Fruit fly (Drosophila melanogaster) whole organism, embryonic: Measurements from ENCODE around the gene Qsox2.
A peak's percentile ranks its signal among the peaks of the same experiment; 100 is the strongest.

ENCODE experiments used
- Asciz ChIP-seq: fragments of 200-800 bp; sonication (Bioruptor generic); optimal IDR thresholded peaks from 2 replicates; lab custom pipeline; 2017; ENCODE audit warnings: missing biosample characterization, mild to moderate bottlenecking, missing genetic modification characterization, missing genetic modification reagents
- Awh ChIP-seq: fragments of 200-800 bp; sonication (Bioruptor generic); IDR thresholded peaks from 2 replicates; pipeline ENCODE4, ENCODE4 v1.3.6; 2022; ENCODE audit warnings: missing biosample characterization, missing genetic modification characterization
- B-H1 ChIP-seq: fragments of 200-800 bp; sonication (Bioruptor generic); IDR thresholded peaks from 3 replicates; pipeline ENCODE4 v1.3.6; 2022; ENCODE audit warnings: missing biosample characterization, missing genetic modification characterization
- Bgb ChIP-seq: fragments of 200-800 bp; sonication (Bioruptor generic); IDR thresholded peaks from 2 replicates; pipeline ENCODE4 v1.3.6; 2022; ENCODE audit warnings: missing biosample characterization, missing genetic modification characterization; ENCODE audit not compliant: partially characterized antibody
- CG10565 ChIP-seq: fragments of 200-800 bp; sonication (Bioruptor generic); optimal IDR thresholded peaks from 3 replicates; lab custom pipeline; 2016; ENCODE audit warnings: missing biosample characterization, mild to moderate bottlenecking, missing genetic modification characterization
- CG11696 ChIP-seq: fragments of 200-800 bp; sonication (Bioruptor generic); IDR thresholded peaks from 2 replicates; pipeline ENCODE4 v1.3.6; 2022; ENCODE audit warnings: missing biosample characterization, missing genetic modification characterization
- CG14667 ChIP-seq: fragments of 200-800 bp; sonication (Bioruptor generic); IDR thresholded peaks from 2 replicates; pipeline ENCODE4 v1.3.6; 2022; ENCODE audit warnings: missing biosample characterization, missing genetic modification characterization
- CG15269 ChIP-seq: fragments of 200-800 bp; sonication (Bioruptor generic); optimal IDR thresholded peaks from 2 replicates; lab custom pipeline; 2018; ENCODE audit warnings: missing biosample characterization, mild to moderate bottlenecking, missing genetic modification characterization, moderate library complexity
- CG15479 ChIP-seq: fragments of 200-800 bp; sonication (Bioruptor generic); optimal IDR thresholded peaks from 3 replicates; lab custom pipeline; 2019; ENCODE audit warnings: missing biosample characterization, mild to moderate bottlenecking, missing genetic modification characterization, moderate library complexity
- CG16815 ChIP-seq: fragments of 200-800 bp; sonication (Bioruptor generic); optimal IDR thresholded peaks from 3 replicates; lab custom pipeline; 2017; ENCODE audit warnings: missing biosample characterization, mild to moderate bottlenecking, missing genetic modification characterization
- CG17361 ChIP-seq: fragments of 200-800 bp; sonication (Bioruptor generic); IDR thresholded peaks from 3 replicates; pipeline ENCODE4 v1.3.6; 2022; ENCODE audit warnings: missing biosample characterization, missing genetic modification characterization
- CG17802 ChIP-seq: fragments of 200-800 bp; sonication (Bioruptor generic); optimal IDR thresholded peaks from 2 replicates; lab custom pipeline; 2018; ENCODE audit warnings: missing biosample characterization, mild to moderate bottlenecking, missing genetic modification characterization, moderate library complexity
- CG1792 ChIP-seq: fragments of 200-800 bp; sonication (Bioruptor generic); optimal IDR thresholded peaks from 2 replicates; lab custom pipeline; 2016; ENCODE audit warnings: missing biosample characterization, missing genetic modification characterization
- CG2889 ChIP-seq: fragments of 200-800 bp; sonication (Bioruptor generic); IDR thresholded peaks from 3 replicates; pipeline ENCODE4 v1.3.6; 2022; ENCODE audit warnings: missing biosample characterization, missing genetic modification characterization
- CG33213 ChIP-seq: fragments of 200-800 bp; sonication (Bioruptor generic); optimal IDR thresholded peaks from 3 replicates; lab custom pipeline; 2016; ENCODE audit warnings: missing biosample characterization, missing genetic modification characterization
- CG3407 ChIP-seq: fragments of 200-800 bp; sonication (Bioruptor generic); optimal IDR thresholded peaks from 2 replicates; lab custom pipeline; 2018; ENCODE audit warnings: missing biosample characterization, mild to moderate bottlenecking, missing genetic modification characterization
- CG3726 ChIP-seq: fragments of 200-800 bp; sonication (Bioruptor generic); IDR thresholded peaks from 3 replicates; pipeline ENCODE4, ENCODE4 v1.3.6; 2022; ENCODE audit warnings: missing biosample characterization, missing genetic modification characterization
- CG43689 ChIP-seq: fragments of 200-800 bp; sonication (Bioruptor generic); IDR thresholded peaks from 2 replicates; pipeline ENCODE4 v1.3.6; 2022; ENCODE audit warnings: missing biosample characterization, missing genetic modification characterization
- CG6175 ChIP-seq: fragments of 200-800 bp; sonication (Bioruptor generic); IDR thresholded peaks from 3 replicates; pipeline ENCODE4 v1.3.6; 2022; ENCODE audit warnings: missing biosample characterization, missing genetic modification characterization
- CG6254 ChIP-seq: fragments of 200-800 bp; sonication (Bioruptor generic); optimal IDR thresholded peaks from 3 replicates; lab custom pipeline; 2017; ENCODE audit warnings: mild to moderate bottlenecking, missing biosample characterization, missing genetic modification reagents, missing genetic modification characterization
- CG7839 ChIP-seq: fragments of 200-800 bp; sonication (Bioruptor generic); optimal IDR thresholded peaks from 3 replicates; lab custom pipeline; 2018; ENCODE audit warnings: missing biosample characterization, mild to moderate bottlenecking, missing genetic modification characterization, moderate library complexity
- E2f1 ChIP-seq: fragments of 200-800 bp; sonication (Bioruptor generic); IDR thresholded peaks from 2 replicates; pipeline ENCODE4 v1.3.6; 2022; ENCODE audit warnings: missing biosample characterization, missing genetic modification characterization
- Gsc ChIP-seq: fragments of 200-800 bp; sonication (Bioruptor generic); IDR thresholded peaks from 2 replicates; pipeline ENCODE4 v1.3.6; 2022; ENCODE audit warnings: missing biosample characterization, missing genetic modification characterization
- Gug ChIP-seq: fragments of 200-800 bp; sonication (Bioruptor generic); IDR thresholded peaks from 4 replicates; pipeline ENCODE4 v1.3.6; 2022; ENCODE audit warnings: missing biosample characterization, missing genetic modification characterization
- Hey ChIP-seq: fragments of 200-800 bp; sonication (Bioruptor generic); optimal IDR thresholded peaks from 3 replicates; lab custom pipeline; 2018; ENCODE audit warnings: missing biosample characterization, mild to moderate bottlenecking, missing genetic modification characterization
- Kr ChIP-seq: fragments of 200-800 bp; sonication (Bioruptor generic); optimal IDR thresholded peaks from 2 replicates; lab custom pipeline; 2017; ENCODE audit warnings: missing biosample characterization, mild to moderate bottlenecking, missing genetic modification characterization
- Lhr ChIP-seq: fragments of 200-800 bp; sonication (Bioruptor generic); optimal IDR thresholded peaks from 3 replicates; lab custom pipeline; 2017; ENCODE audit warnings: mild to moderate bottlenecking, missing biosample characterization, missing genetic modification reagents, missing genetic modification characterization
- NC2α ChIP-seq: fragments of 200-800 bp; sonication (Bioruptor generic); optimal IDR thresholded peaks from 2 replicates; lab custom pipeline; 2016; ENCODE audit warnings: missing biosample characterization, missing genetic modification characterization
- Opbp ChIP-seq: fragments of 200-800 bp; sonication (Bioruptor generic); IDR thresholded peaks from 3 replicates; pipeline ENCODE4 v1.3.6; 2022; ENCODE audit warnings: missing biosample characterization, missing genetic modification characterization; ENCODE audit not compliant: partially characterized antibody
- TFAM ChIP-seq: fragments of 200-800 bp; sonication (Bioruptor generic); optimal IDR thresholded peaks from 2 replicates; lab custom pipeline; 2017; ENCODE audit warnings: missing biosample characterization, missing genetic modification characterization, inconsistent platforms
- aop ChIP-seq: fragments of 200-800 bp; sonication (Bioruptor generic); IDR thresholded peaks from 2 replicates; pipeline ENCODE4 v1.3.6; 2022; ENCODE audit warnings: missing biosample characterization, missing genetic modification characterization
- az2 ChIP-seq: fragments of 200-800 bp; sonication (Bioruptor generic); optimal IDR thresholded peaks from 3 replicates; lab custom pipeline; 2016; ENCODE audit warnings: missing biosample characterization, missing genetic modification characterization
- bbx ChIP-seq: fragments of 200-800 bp; sonication (Bioruptor generic); IDR thresholded peaks from 2 replicates; pipeline ENCODE4 v1.3.6; 2022; ENCODE audit warnings: missing biosample characterization, missing genetic modification characterization; ENCODE audit not compliant: partially characterized antibody
- crp ChIP-seq, 2 experiments: fragments of 200-800 bp; sonication (Bioruptor generic); optimal IDR thresholded peaks; 2 replicates in 1 of 2; 3 replicates in 1 of 2; lab custom pipeline; 2017; ENCODE audit warnings: missing biosample characterization in 2 of 2, missing genetic modification characterization in 2 of 2, mild to moderate bottlenecking in 1 of 2, moderate library complexity in 1 of 2
- da ChIP-seq: fragments of 200-800 bp; sonication (Bioruptor generic); optimal IDR thresholded peaks from 2 replicates; lab custom pipeline; 2016; ENCODE audit warnings: missing biosample characterization, missing genetic modification characterization
- ems ChIP-seq: fragments of 200-800 bp; sonication (Bioruptor generic); optimal IDR thresholded peaks from 3 replicates; lab custom pipeline; 2016; ENCODE audit warnings: missing biosample characterization, missing genetic modification characterization
- esg ChIP-seq: fragments of 200-800 bp; sonication (Bioruptor generic); conservative IDR thresholded peaks from 2 replicates; pipeline ENCODE4 v1.3.6; 2022; ENCODE audit warnings: missing biosample characterization, missing genetic modification characterization
- ewg ChIP-seq: fragments of 200-800 bp; sonication (Bioruptor generic); optimal IDR thresholded peaks from 3 replicates; lab custom pipeline; 2017; ENCODE audit warnings: mild to moderate bottlenecking, missing biosample characterization, missing genetic modification reagents, missing genetic modification characterization
- fd3F ChIP-seq: fragments of 200-800 bp; sonication (Bioruptor generic); optimal IDR thresholded peaks from 2 replicates; lab custom pipeline; 2018; ENCODE audit warnings: missing biosample characterization, mild to moderate bottlenecking, missing genetic modification characterization, moderate library complexity
- fru ChIP-seq: fragments of >200 bp; optimal IDR thresholded peaks from 2 replicates; lab custom pipeline; 2017
- gsb-n ChIP-seq: fragments of 200-800 bp; sonication (Bioruptor generic); optimal IDR thresholded peaks from 3 replicates; lab custom pipeline; 2018; ENCODE audit warnings: missing biosample characterization, mild to moderate bottlenecking, missing genetic modification characterization
- gt ChIP-seq: fragments of 200-800 bp; sonication (Bioruptor generic); IDR thresholded peaks from 2 replicates; pipeline ENCODE4 v1.3.6; 2022; ENCODE audit warnings: missing biosample characterization, missing genetic modification characterization
- jumu ChIP-seq: fragments of 200-800 bp; sonication (Bioruptor generic); optimal IDR thresholded peaks from 3 replicates; lab custom pipeline; 2016; ENCODE audit warnings: missing biosample characterization, missing genetic modification characterization
- klu ChIP-seq: fragments of 200-800 bp; sonication (Bioruptor generic); IDR thresholded peaks from 2 replicates; pipeline ENCODE4 v1.3.6; 2022; ENCODE audit warnings: missing biosample characterization, missing genetic modification characterization
- org-1 ChIP-seq: fragments of 200-800 bp; sonication (Bioruptor generic); optimal IDR thresholded peaks from 2 replicates; lab custom pipeline; 2017; ENCODE audit warnings: missing biosample characterization, missing genetic modification characterization
- pan ChIP-seq, 4 experiments: fragments of >200 bp in 3 of 4; fragments of 200-800 bp in 1 of 4; sonication (Bioruptor generic) in 1 of 4; optimal IDR thresholded peaks in 3 of 4; IDR thresholded peaks in 1 of 4; 2 replicates each; pipeline versions ENCODE4 v1.3.6 to Lab custom; 2017 to 2022; ENCODE audit warnings: missing biosample characterization in 2 of 4, missing genetic modification characterization in 2 of 4, mixed read lengths in 1 of 4
- pho ChIP-seq: fragments of 200-800 bp; sonication (Bioruptor generic); optimal IDR thresholded peaks from 2 replicates; lab custom pipeline; 2016; ENCODE audit warnings: missing biosample characterization, missing genetic modification characterization
- wor ChIP-seq: fragments of 200-800 bp; sonication (Bioruptor generic); IDR thresholded peaks from 2 replicates; pipeline ENCODE4 v1.3.6; 2022; ENCODE audit warnings: missing biosample characterization, missing genetic modification characterization
- zfh1 ChIP-seq: fragments of 200-800 bp; sonication (Bioruptor generic); IDR thresholded peaks from 3 replicates; pipeline ENCODE4 v1.3.6; 2022; ENCODE audit warnings: missing biosample characterization, missing genetic modification characterization

The Qsox2 gene

DNA sequence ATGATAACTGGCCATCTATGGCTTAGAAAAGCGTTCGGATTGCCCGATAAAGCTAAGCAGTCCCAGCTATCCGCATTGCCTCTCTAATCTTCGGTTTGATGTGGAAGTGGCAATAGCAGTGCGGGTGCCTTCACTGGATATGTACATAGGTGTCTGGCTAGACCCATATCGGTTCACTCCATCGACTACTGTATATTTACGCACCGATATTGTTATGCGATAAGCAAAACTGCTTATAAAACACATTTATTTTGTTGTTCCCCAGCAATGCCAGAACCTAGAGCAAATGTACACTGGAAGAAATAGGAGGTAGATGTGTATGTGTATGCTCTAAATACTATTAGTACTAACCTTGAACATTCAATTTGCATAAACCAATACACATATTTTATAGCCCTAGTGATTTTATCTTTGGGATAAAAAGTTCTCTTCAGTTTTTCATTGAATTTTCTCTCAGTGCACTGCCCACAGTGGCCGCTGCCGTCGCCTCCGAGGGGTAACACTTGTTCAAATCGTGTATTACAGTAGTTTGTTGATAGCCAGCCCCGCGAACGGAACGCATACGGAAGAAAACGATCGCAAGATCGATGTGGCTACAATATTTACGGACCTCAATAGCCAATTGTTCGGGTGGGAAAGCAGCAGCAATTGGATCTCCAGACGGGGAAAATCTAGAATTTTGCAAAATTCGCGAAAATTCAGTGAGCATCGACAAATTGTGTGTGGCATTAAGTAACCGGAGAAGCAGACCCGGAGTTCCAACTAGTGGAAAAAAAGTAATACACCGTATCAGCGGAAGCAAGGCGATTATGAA, 43.2 kb upstream of the Qsox2 start, which contains the start of gene CG31431 (continued):
- peak; percentile 97 for TF ChIP-seq pho (GFP tag; lab: Kevin White, UChicago)
- TF ChIP-seq Gsc (GFP tag; lab: Robert Waterston, UW) = no peak; the same call in none of the 2 replicates
- TF ChIP-seq CG33213 (GFP tag; lab: Kevin White, UChicago) = peak; percentile 97
- peak; percentile 88 for TF ChIP-seq gt (GFP tag; lab: Robert Waterston, UW)
- TF ChIP-seq CG10565 = peak; percentile 91
- peak; percentile 98 for TF ChIP-seq zfh1 (GFP tag; lab: Robert Waterston, UW)
- TF ChIP-seq E2f1 (GFP tag; lab: Robert Waterston, UW) = peak; percentile 97
- peak; percentile 99 for TF ChIP-seq CG7839 (tag; lab: Kevin White, UChicago)
- TF ChIP-seq CG6175 (GFP tag; lab: Robert Waterston, UW) = peak; percentile 97
- TF ChIP-seq pan (optimal IDR thresholded peaks at IDR 0.05; lab: Kevin White, UChicago) = no peak
- TF ChIP-seq pan (GFP tag; optimal IDR thresholded peaks at IDR 0.05 in 1 of 2, IDR thresholded peaks at IDR 0.05 in 1 of 2) = peak in 1 of 2 experiments; percentile 98
- peak; percentile 43 for TF ChIP-seq Kr (GFP tag; lab: Kevin White, UChicago)
- no peak for TF ChIP-seq bbx (GFP tag; lab: Robert Waterston, UW)
- TF ChIP-seq CG2889 (GFP tag; lab: Robert Waterston, UW) = peak; percentile 94
- TF ChIP-seq CG16815 (GFP tag; lab: Kevin White, UChicago) = peak; percentile 92
- no peak for TF ChIP-seq Opbp (GFP tag; lab: Robert Waterston, UW)
- TF ChIP-seq fru (lab: Kevin White, UChicago) = no peak
- TF ChIP-seq jumu (GFP tag; lab: Kevin White, UChicago) = peak; percentile 97
- TF ChIP-seq wor (GFP tag; lab: Robert Waterston, UW) = peak; percentile 90
- TF ChIP-seq CG15479 = peak; percentile 58
- TF ChIP-seq CG3726 (GFP tag; lab: Robert Waterston, UW) = peak; percentile 96
- peak; percentile 87 for TF ChIP-seq Lhr (GFP tag; lab: Kevin White, UChicago)
- peak; percentile 97 for TF ChIP-seq az2 (GFP tag; lab: Kevin White, UChicago)
- peak; percentile 78 for TF ChIP-seq TFAM (GFP tag; lab: Kevin White, UChicago)
- peak; percentile 91 for TF ChIP-seq aop (GFP tag; lab: Robert Waterston, UW)
- TF ChIP-seq da = peak; percentile 93
- peak; percentile 95 for TF ChIP-seq Awh (GFP tag; lab: Robert Waterston, UW)
- peak; percentile 89 for TF ChIP-seq Hey
- peak; percentile 97 for TF ChIP-seq CG17361 (GFP tag; lab: Robert Waterston, UW)
- peak; percentile 90 for TF ChIP-seq ewg
- peak; percentile 98 for TF ChIP-seq org-1 (GFP tag; lab: Kevin White, UChicago)
- TF ChIP-seq CG11696 (GFP tag; lab: Robert Waterston, UW) = peak; percentile 88
- no peak for TF ChIP-seq Bgb (GFP tag; lab: Robert Waterston, UW)
- TF ChIP-seq esg (GFP tag; lab: Robert Waterston, UW) = peak; percentile 96
- TF ChIP-seq Asciz = peak; percentile 94
- peak; percentile 95 for TF ChIP-seq CG43689 (GFP tag; lab: Robert Waterston, UW)
- TF ChIP-seq Gug (GFP tag; lab: Robert Waterston, UW) = peak; percentile 93
- TF ChIP-seq CG6254 (GFP tag; lab: Kevin White, UChicago) = peak; percentile 89
- peak; percentile 95 for TF ChIP-seq klu (GFP tag; lab: Robert Waterston, UW)
- TF ChIP-seq CG1792 (GFP tag; lab: Kevin White, UChicago) = peak; percentile 97
- TF ChIP-seq CG15269 (tag; lab: Kevin White, UChicago) = peak; percentile 98
- TF ChIP-seq CG3407 (GFP tag; lab: Kevin White, UChicago) = peak; percentile 90
- TF ChIP-seq B-H1 (GFP tag; lab: Robert Waterston, UW) = peak; percentile 95
- peak in 1 of 2 experiments; percentile 64 for TF ChIP-seq crp (GFP tag; optimal IDR thresholded peaks at IDR 0.05; lab: Kevin White, UChicago)
- TF ChIP-seq CG17802 (tag; lab: Kevin White, UChicago) = peak; percentile 79
- peak; percentile 96 for TF ChIP-seq fd3F (GFP tag; lab: Kevin White, UChicago)
- TF ChIP-seq CG14667 (GFP tag; lab: Robert Waterston, UW) = peak; percentile 96
- peak; percentile 93 for TF ChIP-seq NC2α
- peak; percentile 97 for TF ChIP-seq ems (GFP tag; lab: Kevin White, UChicago)
- peak; percentile 93 for TF ChIP-seq gsb-n (tag; lab: Kevin White, UChicago)
